Worm (Caenorhabditis elegans): Measurements from ENCODE around the gene K08D10.11.

- TF ChIP-seq W03F9.2 (tag; optimal IDR thresholded peaks at IDR 0.05) (no peak), him-1 (tag; optimal IDR thresholded peaks at IDR 0.05) (no peak), dao-5 (tag; optimal IDR thresholded peaks at IDR 0.05) (no peak)
These were observed 18.3 kb upstream of the K08D10.11 start, which contains the start of gene pax-2 for ce11 chrIV:4204275-4204674.
